Fruit fly (Drosophila melanogaster): ENCODE results near the gene Cpr67Fb.
A peak's percentile ranks its signal among the peaks of the same experiment; 100 is the strongest.

Cpr67Fb gene

DNA sequence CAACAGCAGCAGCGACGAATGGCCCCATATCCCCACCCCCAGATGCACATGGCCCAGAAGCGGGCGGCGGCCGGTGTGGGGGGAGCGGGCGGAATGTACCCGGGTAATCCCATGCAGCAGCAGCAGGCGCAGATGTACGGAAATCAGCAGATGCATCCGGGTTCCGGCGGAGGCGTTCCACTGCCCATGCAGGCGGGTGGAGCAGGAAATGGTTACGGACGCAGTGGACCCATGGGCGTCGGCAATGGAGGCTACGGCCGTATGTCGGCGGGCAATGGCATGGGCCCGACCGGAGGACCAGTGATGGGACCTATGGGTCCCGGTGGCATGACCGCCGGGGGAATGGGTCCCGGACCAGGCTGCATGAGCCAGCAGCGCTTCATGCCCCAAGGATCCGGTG is 22.4 kb upstream of the Cpr67Fb start:
- TF ChIP-seq CG8478 (optimal IDR thresholded peaks at IDR 0.05) (no peak), CTCF (optimal IDR thresholded peaks at IDR 0.05) (no peak)

- TF ChIP-seq CG8478 (optimal IDR thresholded peaks at IDR 0.05) (no peak), CTCF (optimal IDR thresholded peaks at IDR 0.05) (no peak)
Measured at dm6 chr3L:10876036-10876435, 17.9 kb upstream of the Cpr67Fb start.

DNA sequence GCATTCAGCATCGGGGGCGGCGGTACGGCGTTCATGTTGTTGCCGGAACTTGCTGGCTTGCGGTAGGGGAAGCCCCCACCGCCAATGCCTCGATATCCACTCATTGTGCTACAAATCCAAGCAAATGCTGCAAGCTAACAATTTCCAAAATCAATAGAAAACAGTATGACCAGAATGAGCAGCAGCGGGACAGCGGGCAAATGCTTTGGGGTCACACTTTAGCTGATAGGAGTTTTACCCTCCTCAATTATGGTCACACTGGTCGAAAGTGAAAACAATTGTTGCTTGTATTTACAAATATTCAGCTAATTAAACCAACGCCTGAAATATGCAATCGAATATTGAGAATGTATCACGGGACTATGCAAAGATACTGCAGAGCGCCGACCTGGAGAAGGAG is 15.1 kb upstream of the Cpr67Fb start, which contains the start of the genes CG6418 and Blos4:
TSS of gene CG6418 (minus strand) at position 196 of the 400 bp plus-strand sequence.
TSS of gene Blos4 (plus strand) at position 244 of the 400 bp plus-strand sequence.
- no peak for TF ChIP-seq CG8478 (optimal IDR thresholded peaks at IDR 0.05)
- peak; percentile 12 to 13 for TF ChIP-seq CTCF (optimal IDR thresholded peaks at IDR 0.05)

dm6 chr3L:10882336-10883040 is 11.5 kb upstream of the Cpr67Fb start, which contains the start of the genes CG6409 and galla-2:
CG6409 (minus strand) TSS chr3L:10882386.
galla-2 (plus strand) TSS chr3L:10882890.
- TF ChIP-seq CG8478 (optimal IDR thresholded peaks at IDR 0.05) = no peak
- no peak for TF ChIP-seq CTCF (optimal IDR thresholded peaks at IDR 0.05)

DNA sequence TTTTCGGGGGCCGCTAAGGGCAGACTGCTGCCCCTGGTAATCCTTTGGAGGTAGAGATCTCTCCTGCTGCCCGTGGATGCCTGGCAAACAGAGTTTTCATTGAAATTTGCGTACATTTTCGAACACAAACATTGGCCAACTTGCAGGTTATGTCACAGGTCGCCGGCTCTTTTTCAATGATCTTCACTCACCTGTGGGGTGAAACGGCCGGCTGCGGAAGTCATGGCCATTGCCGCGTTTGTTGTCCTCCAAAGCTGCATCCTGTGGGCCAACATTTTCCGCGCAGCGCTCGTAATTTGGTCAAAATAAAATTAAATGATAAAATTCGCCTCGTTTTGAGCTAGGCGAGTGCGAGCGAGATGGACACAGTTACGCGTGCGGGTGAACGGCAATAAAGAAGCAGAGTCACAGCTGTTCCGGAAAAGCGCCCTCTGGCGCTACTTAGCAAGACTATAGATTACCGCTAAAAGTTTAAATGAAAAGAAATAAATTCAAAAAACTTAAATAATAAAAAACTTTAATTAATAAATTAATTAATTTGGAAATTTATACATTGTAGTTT is 8.2 kb upstream of the Cpr67Fb start:
- TF ChIP-seq CTCF (optimal IDR thresholded peaks at IDR 0.05) = peak; percentile 81 to 90
- TF ChIP-seq CG8478 (optimal IDR thresholded peaks at IDR 0.05) = no peak

dm6 chr3L:10886371-10886770 is 7.6 kb upstream of the Cpr67Fb start, which contains the start of gene OXA1L:
OXA1L (minus strand) TSS chr3L:10886471.
- TF ChIP-seq CG8478 (optimal IDR thresholded peaks at IDR 0.05) (no peak), CTCF (optimal IDR thresholded peaks at IDR 0.05) (no peak)

DNA sequence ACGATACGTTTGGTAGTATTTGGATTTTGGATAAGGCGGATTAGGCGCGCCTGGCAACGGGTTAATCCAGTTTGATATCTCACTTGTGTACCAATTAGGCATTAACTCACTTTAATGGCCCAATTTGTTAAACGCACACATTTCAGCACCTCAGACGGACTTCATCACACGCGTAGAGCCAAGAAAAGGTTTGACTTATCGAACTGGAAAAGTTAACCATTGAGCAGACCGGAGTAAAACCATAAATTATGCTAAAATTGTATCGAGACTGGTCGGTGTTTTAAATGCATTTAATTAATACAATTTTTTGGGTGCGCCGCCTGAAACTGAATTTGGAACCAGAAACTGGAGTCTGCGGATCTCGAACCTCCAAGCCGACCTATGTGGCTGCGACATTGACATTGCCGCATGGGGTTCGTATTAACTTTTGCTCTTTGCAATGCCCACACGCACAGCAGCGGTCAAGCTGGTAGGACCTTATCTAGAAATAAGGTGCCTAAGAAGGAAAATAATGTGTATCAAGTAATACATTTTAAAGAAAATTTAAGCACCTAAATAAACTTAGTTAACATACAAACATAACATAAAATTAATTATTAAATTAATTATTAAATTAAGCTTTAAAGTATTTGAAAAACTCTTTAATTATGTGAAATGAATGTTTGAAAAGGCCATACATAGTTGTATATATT is 4.8 kb upstream of the Cpr67Fb start:
- TF ChIP-seq CG8478 (optimal IDR thresholded peaks at IDR 0.05) = no peak
- TF ChIP-seq CTCF (optimal IDR thresholded peaks at IDR 0.05) = no peak

DNA sequence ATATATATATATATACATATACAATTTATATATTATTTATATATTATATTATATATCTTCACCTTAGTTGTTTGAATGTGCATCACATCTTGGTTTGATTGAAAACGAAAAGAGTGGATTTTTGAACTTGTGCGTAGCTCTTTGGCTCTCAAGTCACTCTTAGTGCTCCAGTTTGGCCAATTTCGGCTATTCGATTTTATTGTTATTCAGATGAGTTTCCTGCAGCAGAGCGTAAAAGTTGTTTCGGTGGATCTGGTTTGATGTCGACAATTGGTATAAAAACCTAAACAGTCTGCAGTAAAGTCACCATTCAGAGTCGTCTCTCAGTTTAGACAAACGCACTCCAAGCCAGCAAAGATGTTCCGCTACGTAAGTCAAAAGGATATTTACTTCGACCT is 4.3 kb upstream of the Cpr67Fb start, which contains the start of gene Cpr67Fa1:
TSS of gene Cpr67Fa1 (plus strand) at position 299 of the 398 bp plus-strand sequence.
- no peak for TF ChIP-seq CG8478 (optimal IDR thresholded peaks at IDR 0.05)
- TF ChIP-seq CTCF (optimal IDR thresholded peaks at IDR 0.05) = no peak

DNA sequence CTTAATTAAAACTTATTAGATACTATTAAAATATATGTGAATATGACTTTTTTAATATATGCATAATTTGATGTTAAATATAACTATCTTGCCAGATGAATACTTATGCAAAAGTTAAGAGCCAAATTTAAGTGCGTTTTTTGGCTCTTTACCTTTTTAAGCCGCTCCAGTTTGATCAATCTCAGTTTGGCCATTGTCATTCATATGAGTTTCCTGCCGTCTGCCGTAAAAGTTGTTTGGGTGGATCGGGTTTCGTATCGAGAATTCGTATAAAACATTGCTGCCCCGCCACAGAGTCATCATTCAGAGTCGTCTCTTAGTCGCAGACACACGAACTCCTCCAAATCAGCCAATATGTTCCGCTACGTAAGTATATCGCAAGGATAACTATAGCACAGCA is 2.6 kb upstream of the Cpr67Fb start, which contains the start of gene Cpr67Fa2:
TSS of gene Cpr67Fa2 (plus strand) at position 301 of the 400 bp plus-strand sequence.
- TF ChIP-seq CTCF (optimal IDR thresholded peaks at IDR 0.05) (no peak), CG8478 (optimal IDR thresholded peaks at IDR 0.05) (no peak)

- TF ChIP-seq CG8478 (optimal IDR thresholded peaks at IDR 0.05) (no peak), CTCF (optimal IDR thresholded peaks at IDR 0.05) (no peak)
Measured at dm6 chr3L:10893156-10893784, 703 bp upstream of the Cpr67Fb start.

DNA sequence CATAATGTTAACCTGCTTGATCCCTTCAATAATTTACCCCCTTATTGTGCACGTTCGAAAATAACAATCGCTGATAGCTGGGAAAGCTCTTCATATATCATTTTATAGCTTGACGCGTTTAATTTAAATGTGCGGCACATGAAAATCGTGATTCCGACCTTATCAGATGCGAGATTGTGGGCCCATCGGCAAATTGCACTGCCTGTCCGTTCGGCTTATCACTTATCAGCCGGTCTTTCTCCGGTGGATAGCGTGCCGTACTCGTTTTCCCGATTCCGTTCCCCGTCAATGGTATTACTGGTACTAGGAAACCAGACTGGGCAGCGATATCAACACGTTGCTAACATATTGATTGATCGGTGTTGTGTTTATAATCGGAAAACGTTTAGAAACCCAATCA is 3.0 kb downstream of the Cpr67Fb start:
- TF ChIP-seq CTCF (optimal IDR thresholded peaks at IDR 0.05) = no peak
- TF ChIP-seq CG8478 (optimal IDR thresholded peaks at IDR 0.05) = no peak

- TF ChIP-seq CG8478 (optimal IDR thresholded peaks at IDR 0.05) (no peak), CTCF (optimal IDR thresholded peaks at IDR 0.05) (no peak)
Measured at dm6 chr3L:10897534-10898255, 3.7 kb downstream of the Cpr67Fb start.

DNA sequence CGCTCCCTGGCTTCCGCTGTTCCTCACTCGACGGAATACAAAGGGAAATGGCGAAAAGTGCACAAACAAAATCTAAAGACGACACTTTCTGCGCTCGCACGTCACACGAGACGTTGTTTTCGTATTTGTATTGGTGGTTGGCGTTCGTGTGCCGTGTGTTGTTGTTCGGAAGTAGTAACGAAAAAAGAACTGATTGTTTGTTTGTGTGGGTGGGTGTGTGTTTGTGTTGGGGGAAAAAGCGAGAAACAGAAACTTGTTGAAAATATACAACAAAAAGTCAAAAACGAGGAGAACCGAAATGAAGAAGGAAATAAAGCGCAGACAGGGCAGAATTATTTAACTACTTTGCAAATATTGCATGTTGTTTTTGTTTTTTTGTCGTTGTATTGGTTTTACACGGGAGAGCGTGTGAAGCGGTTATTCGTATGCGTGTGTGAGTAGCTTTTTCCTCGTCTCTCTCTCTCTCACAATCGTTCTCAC is 4.3 kb downstream of the Cpr67Fb start:
- TF ChIP-seq CG8478 (optimal IDR thresholded peaks at IDR 0.05) (no peak), CTCF (optimal IDR thresholded peaks at IDR 0.05) (no peak)

- TF ChIP-seq CTCF (optimal IDR thresholded peaks at IDR 0.05) (peak; percentile 74 to 92), CG8478 (optimal IDR thresholded peaks at IDR 0.05) (no peak)
Measured at dm6 chr3L:10899087-10899511, 5.1 kb downstream of the Cpr67Fb start, which contains the start of gene Aps. Aps (minus strand) TSS chr3L:10899123.
